Worm (Caenorhabditis elegans) whole organism, young adult: ENCODE measurements around the gene F11E6.9.

Source experiments
- D2030.7 ChIP-seq: fragments of 200-800 bp; sonication (Bioruptor generic); IDR thresholded peaks from 2 replicates; pipeline ENCODE4 v1.3.6; 2022; ENCODE audit warnings: missing genetic modification reagents, missing genetic modification characterization, missing compliant biosample characterization
- ama-1 ChIP-seq, 3 experiments: fragments of 150-350 bp in 1 of 3; sonication (generic microtip) in 2 of 3; optimal IDR thresholded peaks; 2 replicates each; lab custom pipeline; 2014 to 2018; ENCODE audit warnings: missing biosample characterization in 2 of 3, missing genetic modification characterization in 2 of 3, missing genetic modification reagents in 2 of 3
- atf-7 ChIP-seq: sonication (generic microtip); optimal IDR thresholded peaks from 2 replicates; lab custom pipeline; 2017; ENCODE audit warnings: mild to moderate bottlenecking, missing genetic modification characterization, missing compliant biosample characterization
- lin-26 ChIP-seq: fragments of 200-800 bp; sonication (Bioruptor generic); IDR thresholded peaks from 2 replicates; pipeline ENCODE4 v1.3.6; 2022; ENCODE audit warnings: missing genetic modification reagents, missing genetic modification characterization, missing compliant biosample characterization
- mes-4 ChIP-seq: sonication (generic microtip); optimal IDR thresholded peaks from 2 replicates; lab custom pipeline; 2016; ENCODE audit warnings: missing genotype, missing genetic modification characterization, missing compliant biosample characterization
- nhr-80 ChIP-seq: sonication (generic microtip); optimal IDR thresholded peaks from 2 replicates; lab custom pipeline; 2016; ENCODE audit warnings: missing genetic modification characterization, missing compliant biosample characterization
- sptf-2 ChIP-seq: fragments of 200-800 bp; sonication (Bioruptor generic); optimal IDR thresholded peaks from 2 replicates; lab custom pipeline; 2018; ENCODE audit warnings: mild to moderate bottlenecking, missing genetic modification characterization, missing compliant biosample characterization
- tlf-1 ChIP-seq: fragments of 200-800 bp; sonication (Bioruptor generic); optimal IDR thresholded peaks from 2 replicates; lab custom pipeline; 2018; ENCODE audit warnings: mild to moderate bottlenecking, missing genetic modification characterization, missing compliant biosample characterization
- ztf-3 ChIP-seq: fragments of 200-800 bp; sonication (Bioruptor generic); optimal IDR thresholded peaks from 2 replicates; lab custom pipeline; 2018; ENCODE audit warnings: mild to moderate bottlenecking, missing genetic modification characterization, missing compliant biosample characterization

DNA sequence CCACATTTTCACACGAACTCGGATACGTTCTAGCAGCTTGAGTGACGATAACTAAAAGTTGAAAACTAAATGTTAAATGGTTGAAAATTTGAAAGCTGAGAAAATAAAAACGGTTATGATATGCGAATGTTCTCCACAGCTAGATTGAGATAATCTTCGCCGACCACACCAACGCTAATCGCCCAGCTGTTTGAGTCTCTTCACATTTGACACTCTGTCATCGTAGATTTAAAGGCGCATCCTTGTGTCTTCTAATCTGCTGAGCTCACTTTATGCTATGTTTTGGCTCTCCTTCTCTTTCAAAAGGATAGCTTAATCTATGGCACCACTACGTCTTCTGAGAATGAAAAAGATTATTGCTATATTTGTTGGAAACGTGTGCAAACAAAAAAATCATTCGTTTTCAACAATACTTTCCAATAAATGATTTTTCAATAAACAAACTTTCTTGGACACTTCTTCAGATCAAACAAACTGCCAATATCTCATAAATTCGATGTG lies 12.0 kb downstream of the F11E6.9 start, which contains the start of gene F11E6.10:
- no peak for TF ChIP-seq tlf-1
- no peak for TF ChIP-seq lin-26 (GFP tag; lab: Robert Waterston, UW)
- no peak for TF ChIP-seq mes-4 (tag; lab: Kevin White, UChicago)
- no peak for TF ChIP-seq sptf-2 (GFP tag; lab: Kevin White, UChicago)
- TF ChIP-seq D2030.7 (GFP tag; lab: Robert Waterston, UW): no peak
- no peak for TF ChIP-seq nhr-80 (tag; lab: Kevin White, UChicago)
- TF ChIP-seq ama-1 (optimal IDR thresholded peaks at IDR 0.05; lab: Kevin White, UChicago): no peak
- no peak for TF ChIP-seq ama-1 (GFP tag; optimal IDR thresholded peaks at IDR 0.05; lab: Kevin White, UChicago)
- no peak for TF ChIP-seq ztf-3 (GFP tag; lab: Kevin White, UChicago)
- no peak for TF ChIP-seq atf-7
